Fruit fly (Drosophila melanogaster) whole organism, embryonic: ENCODE measurements around the gene haf.
A peak's percentile ranks its signal among the peaks of the same experiment; 100 is the strongest.

ENCODE experiments used
- Ada2b ChIP-seq: fragments of 200-800 bp; sonication (Bioruptor generic); IDR thresholded peaks from 2 replicates; pipeline ENCODE4 v1.3.6; 2022; ENCODE audit warnings: missing biosample characterization, missing genetic modification characterization
- Awh ChIP-seq: fragments of 200-800 bp; sonication (Bioruptor generic); IDR thresholded peaks from 2 replicates; pipeline ENCODE4, ENCODE4 v1.3.6; 2022; ENCODE audit warnings: missing biosample characterization, missing genetic modification characterization
- Bgb ChIP-seq: fragments of 200-800 bp; sonication (Bioruptor generic); IDR thresholded peaks from 2 replicates; pipeline ENCODE4 v1.3.6; 2022; ENCODE audit warnings: missing biosample characterization, missing genetic modification characterization; ENCODE audit not compliant: partially characterized antibody
- CG10462 ChIP-seq: fragments of 200-800 bp; sonication (Bioruptor generic); optimal IDR thresholded peaks from 2 replicates; lab custom pipeline; 2016; ENCODE audit warnings: missing biosample characterization, missing genetic modification characterization
- CG10565 ChIP-seq: fragments of 200-800 bp; sonication (Bioruptor generic); optimal IDR thresholded peaks from 3 replicates; lab custom pipeline; 2016; ENCODE audit warnings: missing biosample characterization, mild to moderate bottlenecking, missing genetic modification characterization
- CG11695 ChIP-seq: fragments of 200-800 bp; sonication (Bioruptor generic); IDR thresholded peaks from 3 replicates; pipeline ENCODE4 v1.3.6; 2022; ENCODE audit warnings: missing biosample characterization, missing genetic modification characterization
- CG12299 ChIP-seq: fragments of 200-800 bp; sonication (Bioruptor generic); optimal IDR thresholded peaks from 2 replicates; lab custom pipeline; 2018; ENCODE audit warnings: missing biosample characterization, mild to moderate bottlenecking, missing genetic modification characterization
- CG12659 ChIP-seq: fragments of 200-800 bp; sonication (Bioruptor generic); optimal IDR thresholded peaks from 3 replicates; lab custom pipeline; 2017; ENCODE audit warnings: mild to moderate bottlenecking, missing biosample characterization, missing genetic modification reagents, missing genetic modification characterization
- CG14965 ChIP-seq: fragments of 200-800 bp; sonication (Bioruptor generic); optimal IDR thresholded peaks from 2 replicates; lab custom pipeline; 2016; ENCODE audit warnings: missing biosample characterization, missing genetic modification characterization, borderline replicate concordance
- CG1602 ChIP-seq: fragments of 200-800 bp; sonication (Bioruptor generic); optimal IDR thresholded peaks from 3 replicates; lab custom pipeline; 2016; ENCODE audit warnings: missing biosample characterization, missing genetic modification characterization
- CG1647 ChIP-seq: fragments of 200-800 bp; sonication (Bioruptor generic); optimal IDR thresholded peaks from 3 replicates; lab custom pipeline; 2016; ENCODE audit warnings: missing biosample characterization, missing genetic modification characterization
- CG16779 ChIP-seq: fragments of 200-800 bp; sonication (Bioruptor generic); IDR thresholded peaks from 2 replicates; pipeline ENCODE4 v1.3.6; 2022; ENCODE audit warnings: missing biosample characterization, missing genetic modification characterization
- CG17385 ChIP-seq: fragments of 200-800 bp; sonication (Bioruptor generic); optimal IDR thresholded peaks from 3 replicates; lab custom pipeline; 2018; ENCODE audit warnings: missing biosample characterization, mild to moderate bottlenecking, missing genetic modification characterization
- CG3065 ChIP-seq: fragments of 200-800 bp; sonication (Bioruptor generic); optimal IDR thresholded peaks from 2 replicates; lab custom pipeline; 2016; ENCODE audit warnings: missing biosample characterization, missing genetic modification characterization
- CG32532 ChIP-seq: fragments of 200-800 bp; sonication (Bioruptor generic); IDR thresholded peaks from 2 replicates; pipeline ENCODE4 v1.3.6; 2022; ENCODE audit warnings: missing biosample characterization, missing genetic modification characterization
- CG34376 ChIP-seq: fragments of 200-800 bp; sonication (Bioruptor generic); optimal IDR thresholded peaks from 2 replicates; lab custom pipeline; 2018; ENCODE audit warnings: missing biosample characterization, mild to moderate bottlenecking, missing genetic modification characterization
- CG3838 ChIP-seq: fragments of 200-800 bp; sonication (Bioruptor generic); optimal IDR thresholded peaks from 3 replicates; lab custom pipeline; 2016; ENCODE audit warnings: missing biosample characterization, missing genetic modification characterization
- CG3847 ChIP-seq: fragments of 200-800 bp; sonication (Bioruptor generic); IDR thresholded peaks from 2 replicates; pipeline ENCODE4 v1.3.6; 2022; ENCODE audit warnings: missing biosample characterization, missing genetic modification characterization
- CG4328 ChIP-seq: fragments of 200-800 bp; sonication (Bioruptor generic); optimal IDR thresholded peaks from 3 replicates; lab custom pipeline; 2017; ENCODE audit warnings: missing biosample characterization, missing genetic modification reagents, missing genetic modification characterization
- CG4424 ChIP-seq: fragments of 200-800 bp; sonication (Bioruptor generic); optimal IDR thresholded peaks from 3 replicates; lab custom pipeline; 2016; ENCODE audit warnings: missing biosample characterization, missing genetic modification characterization
- CG7745 ChIP-seq: fragments of 200-800 bp; sonication (Bioruptor generic); optimal IDR thresholded peaks from 2 replicates; lab custom pipeline; 2018; ENCODE audit warnings: missing biosample characterization, mild to moderate bottlenecking, missing genetic modification characterization, moderate library complexity
- CG7987 ChIP-seq: fragments of 200-800 bp; sonication (Bioruptor generic); optimal IDR thresholded peaks from 2 replicates; lab custom pipeline; 2018; ENCODE audit warnings: missing biosample characterization, mild to moderate bottlenecking, missing genetic modification characterization, moderate library complexity
- CkIIα-i1 ChIP-seq: fragments of 200-800 bp; sonication (Bioruptor generic); IDR thresholded peaks from 2 replicates; pipeline ENCODE4 v1.3.6; 2022; ENCODE audit warnings: missing biosample characterization, missing genetic modification characterization
- Dad ChIP-seq: fragments of 200-800 bp; sonication (Bioruptor generic); optimal IDR thresholded peaks from 3 replicates; lab custom pipeline; 2016; ENCODE audit warnings: missing biosample characterization, missing genetic modification characterization
- Dll ChIP-seq: fragments of 200-800 bp; sonication (Bioruptor generic); IDR thresholded peaks from 4 replicates; pipeline ENCODE4 v1.3.6; 2022; ENCODE audit warnings: missing biosample characterization, missing genetic modification characterization; ENCODE audit not compliant: partially characterized antibody
- E2f1 ChIP-seq: fragments of 200-800 bp; sonication (Bioruptor generic); IDR thresholded peaks from 2 replicates; pipeline ENCODE4 v1.3.6; 2022; ENCODE audit warnings: missing biosample characterization, missing genetic modification characterization
- Eip74EF ChIP-seq, 2 experiments: fragments of 200-800 bp in 1 of 2; fragments of >200 bp in 1 of 2; sonication (Bioruptor generic) in 1 of 2; optimal IDR thresholded peaks; 2 replicates each; lab custom pipeline; 2017 to 2019; ENCODE audit warnings: missing biosample characterization in 2 of 2, missing genetic modification characterization in 2 of 2, mild to moderate bottlenecking in 1 of 2, moderate library complexity in 1 of 2
- Gsc ChIP-seq: fragments of 200-800 bp; sonication (Bioruptor generic); IDR thresholded peaks from 2 replicates; pipeline ENCODE4 v1.3.6; 2022; ENCODE audit warnings: missing biosample characterization, missing genetic modification characterization
- Hr78 ChIP-seq, 2 experiments: fragments of 200-800 bp in 1 of 2; fragments of >200 bp in 1 of 2; sonication (Bioruptor generic) in 1 of 2; optimal IDR thresholded peaks; 2 replicates each; lab custom pipeline; 2017 to 2019; ENCODE audit warnings: missing biosample characterization in 2 of 2, missing genetic modification characterization in 2 of 2, mild to moderate bottlenecking in 1 of 2, moderate library complexity in 1 of 2
- Rfx ChIP-seq: fragments of 200-800 bp; sonication (Bioruptor generic); IDR thresholded peaks from 2 replicates; pipeline ENCODE4 v1.3.6; 2022; ENCODE audit warnings: missing biosample characterization, missing genetic modification characterization
- Scr ChIP-seq: fragments of 200-800 bp; sonication (Bioruptor generic); IDR thresholded peaks from 2 replicates; pipeline ENCODE4 v1.3.6; 2022; ENCODE audit warnings: missing biosample characterization, missing genetic modification characterization; ENCODE audit not compliant: partially characterized antibody
- Taf1 ChIP-seq: fragments of 200-800 bp; sonication (Bioruptor generic); IDR thresholded peaks from 2 replicates; pipeline ENCODE4 v1.3.6; 2022; ENCODE audit warnings: missing biosample characterization, missing genetic modification characterization
- abd-A ChIP-seq: fragments of 200-800 bp; sonication (Bioruptor generic); optimal IDR thresholded peaks from 3 replicates; lab custom pipeline; 2019; ENCODE audit warnings: missing biosample characterization, mild to moderate bottlenecking, missing genetic modification characterization, moderate library complexity
- aop ChIP-seq: fragments of 200-800 bp; sonication (Bioruptor generic); IDR thresholded peaks from 2 replicates; pipeline ENCODE4 v1.3.6; 2022; ENCODE audit warnings: missing biosample characterization, missing genetic modification characterization
- chinmo ChIP-seq: fragments of 200-800 bp; sonication (Bioruptor generic); IDR thresholded peaks from 4 replicates; pipeline ENCODE4 v1.3.6; 2022; ENCODE audit warnings: missing biosample characterization, missing genetic modification characterization; ENCODE audit not compliant: partially characterized antibody
- chn ChIP-seq: fragments of 200-800 bp; sonication (Bioruptor generic); optimal IDR thresholded peaks from 2 replicates; lab custom pipeline; 2016; ENCODE audit warnings: missing biosample characterization, missing genetic modification characterization
- cwo ChIP-seq: fragments of 200-800 bp; sonication (Bioruptor generic); optimal IDR thresholded peaks from 3 replicates; lab custom pipeline; 2017; ENCODE audit warnings: missing biosample characterization, missing genetic modification characterization, mild to moderate bottlenecking, moderate library complexity, missing genetic modification reagents
- disco-r ChIP-seq: fragments of 200-800 bp; sonication (Bioruptor generic); optimal IDR thresholded peaks from 2 replicates; lab custom pipeline; 2016; ENCODE audit warnings: missing biosample characterization, missing genetic modification characterization
- dysf ChIP-seq: fragments of 200-800 bp; sonication (Bioruptor generic); IDR thresholded peaks from 3 replicates; pipeline ENCODE4 v1.3.6; 2022; ENCODE audit warnings: missing biosample characterization, missing genetic modification characterization
- emc ChIP-seq: fragments of 200-800 bp; sonication (Bioruptor generic); optimal IDR thresholded peaks from 2 replicates; lab custom pipeline; 2016; ENCODE audit warnings: missing biosample characterization, missing genetic modification characterization
- fd64A ChIP-seq: fragments of 200-800 bp; sonication (Bioruptor generic); optimal IDR thresholded peaks from 3 replicates; lab custom pipeline; 2018; ENCODE audit warnings: missing biosample characterization, mild to moderate bottlenecking, missing genetic modification characterization
- jumu ChIP-seq: fragments of 200-800 bp; sonication (Bioruptor generic); optimal IDR thresholded peaks from 3 replicates; lab custom pipeline; 2016; ENCODE audit warnings: missing biosample characterization, missing genetic modification characterization
- klu ChIP-seq: fragments of 200-800 bp; sonication (Bioruptor generic); IDR thresholded peaks from 2 replicates; pipeline ENCODE4 v1.3.6; 2022; ENCODE audit warnings: missing biosample characterization, missing genetic modification characterization
- maf-S ChIP-seq: fragments of 200-800 bp; sonication (Bioruptor generic); optimal IDR thresholded peaks from 2 replicates; lab custom pipeline; 2016; ENCODE audit warnings: missing biosample characterization, missing genetic modification characterization
- oc ChIP-seq: fragments of 200-800 bp; sonication (Bioruptor generic); optimal IDR thresholded peaks from 2 replicates; lab custom pipeline; 2018; ENCODE audit warnings: missing biosample characterization, mild to moderate bottlenecking, missing genetic modification characterization, moderate library complexity
- odd ChIP-seq: fragments of 200-800 bp; sonication (Bioruptor generic); optimal IDR thresholded peaks from 2 replicates; lab custom pipeline; 2017; ENCODE audit warnings: missing biosample characterization, mild to moderate bottlenecking, missing genetic modification characterization
- pfk ChIP-seq: fragments of 200-800 bp; sonication (Bioruptor generic); optimal IDR thresholded peaks from 2 replicates; lab custom pipeline; 2018; ENCODE audit warnings: missing biosample characterization, mild to moderate bottlenecking, missing genetic modification characterization, moderate library complexity
- sens ChIP-seq: fragments of 200-800 bp; sonication (Bioruptor generic); peaks from one replicate; lab custom pipeline; 2016; ENCODE audit warnings: missing biosample characterization, missing genetic modification characterization
- sim ChIP-seq: fragments of 200-800 bp; sonication (Bioruptor generic); IDR thresholded peaks from 2 replicates; pipeline ENCODE4 v1.3.6; 2022; ENCODE audit warnings: missing biosample characterization, missing genetic modification characterization
- sisA ChIP-seq: fragments of 200-800 bp; sonication (Bioruptor generic); IDR thresholded peaks from 2 replicates; pipeline ENCODE4 v1.3.6; 2022; ENCODE audit warnings: missing biosample characterization, missing genetic modification characterization
- tna ChIP-seq: fragments of 200-800 bp; sonication (Bioruptor generic); IDR thresholded peaks from 2 replicates; pipeline ENCODE4 v1.3.6; 2022; ENCODE audit warnings: missing biosample characterization, missing genetic modification characterization; ENCODE audit not compliant: partially characterized antibody
- toy ChIP-seq: fragments of 200-800 bp; sonication (Bioruptor generic); IDR thresholded peaks from 2 replicates; pipeline ENCODE4 v1.3.6; 2022; ENCODE audit warnings: missing biosample characterization, missing genetic modification characterization
- wdn ChIP-seq: fragments of 200-800 bp; sonication (Bioruptor generic); IDR thresholded peaks from 2 replicates; pipeline ENCODE4 v1.3.6; 2022; ENCODE audit warnings: missing biosample characterization, missing genetic modification characterization

The haf gene

dm6 chr2L:1636520-1636919, 81.6 kb downstream of the haf start (continued):
- TF ChIP-seq dysf (GFP tag; lab: Robert Waterston, UW) (no peak; the same call in 2 of the 3 replicates), CG34376 (GFP tag; lab: Kevin White, UChicago) (peak; percentile 94), fd64A (GFP tag; lab: Kevin White, UChicago) (no peak), CG11695 (GFP tag; lab: Robert Waterston, UW) (no peak), CG4328 (GFP tag; lab: Kevin White, UChicago) (no peak), CG3065 (no peak), CG4424 (no peak), CkIIα-i1 (GFP tag; lab: Robert Waterston, UW) (no peak), CG7987 (GFP tag; lab: Kevin White, UChicago) (peak; percentile 63), klu (no peak), Dad (GFP tag; lab: Kevin White, UChicago) (no peak), Rfx (peak; percentile 24; the same call in 1 of the 2 replicates), Gsc (GFP tag; lab: Robert Waterston, UW) (no peak), Scr (GFP tag; lab: Robert Waterston, UW) (no peak), Dll (GFP tag; lab: Robert Waterston, UW) (no peak), sisA (no peak), CG12299 (tag; lab: Kevin White, UChicago) (no peak), tna (GFP tag; lab: Robert Waterston, UW) (no peak), Ada2b (GFP tag; lab: Robert Waterston, UW) (no peak), CG10462 (no peak), CG10565 (GFP tag; lab: Kevin White, UChicago) (no peak), sim (GFP tag; lab: Robert Waterston, UW) (no peak), CG17385 (GFP tag; lab: Kevin White, UChicago) (no peak), toy (GFP tag; lab: Robert Waterston, UW) (no peak), jumu (GFP tag; lab: Kevin White, UChicago) (no peak), odd (no peak), aop (GFP tag; lab: Robert Waterston, UW) (no peak), E2f1 (GFP tag; lab: Robert Waterston, UW) (no peak), CG3838 (GFP tag; lab: Kevin White, UChicago) (no peak), CG14965 (no peak), CG1602 (GFP tag; lab: Kevin White, UChicago) (no peak), abd-A (tag; lab: Kevin White, UChicago) (peak; percentile 89), maf-S (GFP tag; lab: Kevin White, UChicago) (no peak), CG32532 (GFP tag; lab: Robert Waterston, UW) (0 out of 2 replicates have a peak, but pooled peaks have one; percentile 7), wdn (GFP tag; lab: Robert Waterston, UW) (no peak), CG3847 (GFP tag; lab: Robert Waterston, UW) (no peak), chn (no peak), disco-r (GFP tag; lab: Kevin White, UChicago) (no peak)

- TF ChIP-seq CG7745 (tag; lab: Kevin White, UChicago) (no peak), Awh (0 out of 2 replicates have a peak, but pooled peaks have one; percentile 32), chn (no peak), CG1647 (GFP tag; lab: Kevin White, UChicago) (no peak), Hr78 (GFP tag; optimal IDR thresholded peaks at IDR 0.05; lab: Kevin White, UChicago) (peak in 1 of 2 experiments; percentile 72), Eip74EF (GFP tag; optimal IDR thresholded peaks at IDR 0.05; lab: Kevin White, UChicago) (peak in 1 of 2 experiments; percentile 29), emc (GFP tag; lab: Kevin White, UChicago) (no peak), Bgb (GFP tag; lab: Robert Waterston, UW) (no peak), CG12659 (GFP tag; lab: Kevin White, UChicago) (no peak), Taf1 (GFP tag; lab: Robert Waterston, UW) (no peak), cwo (GFP tag; lab: Kevin White, UChicago) (peak; percentile 3), oc (tag; lab: Kevin White, UChicago) (peak; percentile 25), sens (peak; percentile 34), CG16779 (GFP tag; lab: Robert Waterston, UW) (no peak), pfk (GFP tag; lab: Kevin White, UChicago) (no peak), CG1602 (GFP tag; lab: Kevin White, UChicago) (no peak), chinmo (peak; percentile 37)
Observed at dm6 chr2L:1637265-1637664, 82.3 kb downstream of the haf start.
